Worm (Caenorhabditis elegans): ENCODE measurements around the gene C25H3.1.
A peak's percentile ranks its signal among the peaks of the same experiment; 100 is the strongest.

The C25H3.1 gene

DNA sequence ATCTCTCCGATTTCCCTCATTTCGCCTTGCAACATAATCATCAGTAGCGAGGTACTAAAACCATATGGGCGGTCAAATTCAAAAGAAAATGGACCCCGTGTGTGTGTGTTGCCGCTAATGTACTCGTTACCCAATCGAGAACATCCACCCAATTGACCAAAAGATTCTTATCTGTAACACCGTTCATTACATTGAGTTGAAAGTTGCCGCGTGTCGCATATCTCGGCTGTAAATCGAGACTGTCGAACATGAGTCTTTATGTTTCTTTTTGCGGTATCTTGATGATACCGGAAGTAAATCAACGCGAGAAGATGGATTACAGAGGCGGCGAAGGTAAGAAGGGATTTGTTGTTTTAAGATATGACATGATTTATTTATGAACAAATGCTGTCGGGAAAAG, 36.9 kb downstream of the C25H3.1 start:
- TF ChIP-seq ces-1 (GFP tag; optimal IDR thresholded peaks at IDR 0.05) (no peak), blmp-1 (tag; optimal IDR thresholded peaks at IDR 0.05) (peak; percentile 30), nhr-85 (tag) (peak; percentile 45), mep-1 (tag; optimal IDR thresholded peaks at IDR 0.05) (no peak)

DNA sequence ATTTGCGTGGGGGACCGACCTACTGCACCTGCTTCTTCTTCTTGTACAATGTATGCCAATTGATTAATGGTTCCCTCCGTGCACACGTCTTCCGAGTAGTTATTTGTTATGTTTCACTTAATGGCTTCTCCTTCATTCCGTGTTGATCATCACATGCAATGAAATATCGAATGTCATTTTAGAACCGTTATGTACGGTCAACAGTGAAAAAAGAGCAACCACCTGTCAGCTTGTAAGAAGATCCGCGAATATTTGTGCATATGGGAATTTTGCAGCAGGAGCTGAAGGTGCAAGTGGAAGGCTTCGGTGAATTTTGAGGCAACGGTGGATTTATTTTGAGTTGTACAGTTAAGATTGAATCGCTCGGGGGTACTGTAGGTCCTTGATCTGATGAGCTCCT, 37.7 kb downstream of the C25H3.1 start:
- TF ChIP-seq aly-2 (tag; optimal IDR thresholded peaks at IDR 0.05) (no peak), unc-86 (tag; optimal IDR thresholded peaks at IDR 0.05) (peak; percentile 23)

ce11 chrII:5738795-5739194, 39.9 kb downstream of the C25H3.1 start, which contains the start of gene hlh-14:
hlh-14 (minus strand) TSS chrII:5738895.
- TF ChIP-seq efl-1 (optimal IDR thresholded peaks at IDR 0.05) (no peak), efl-1 (GFP tag; optimal IDR thresholded peaks at IDR 0.05 in 1 of 2) (peak in 1 of 2 experiments; percentile 17), nhr-76 (tag; optimal IDR thresholded peaks at IDR 0.05) (no peak), grh-1 (GFP tag; IDR thresholded peaks at IDR 0.05) (no peak), snu-23 (GFP tag; optimal IDR thresholded peaks at IDR 0.05) (no peak), lin-39 (tag; optimal IDR thresholded peaks at IDR 0.05) (no peak), dsc-1 (tag; optimal IDR thresholded peaks at IDR 0.05) (no peak), rnt-1 (tag; optimal IDR thresholded peaks at IDR 0.05) (no peak), ces-1 (GFP tag; optimal IDR thresholded peaks at IDR 0.05) (no peak)

- TF ChIP-seq xbp-1 (tag; optimal IDR thresholded peaks at IDR 0.05) (no peak), hlh-17 (GFP tag; optimal IDR thresholded peaks at IDR 0.05; ENCODE audit: borderline replicate concordance) (no peak), ces-1 (GFP tag; optimal IDR thresholded peaks at IDR 0.05) (no peak), isw-1 (GFP tag; IDR thresholded peaks at IDR 0.05) (no peak), efl-1 (optimal IDR thresholded peaks at IDR 0.05) (no peak), efl-1 (GFP tag; optimal IDR thresholded peaks at IDR 0.05 in 1 of 2) (no peak), unc-62 (GFP tag; optimal IDR thresholded peaks at IDR 0.05) (no peak), alr-1 (tag; optimal IDR thresholded peaks at IDR 0.05; ENCODE audit: borderline replicate concordance) (no peak), ama-1 (optimal IDR thresholded peaks at IDR 0.05) (no peak)
Measured at ce11 chrII:5742767-5743166, 43.9 kb downstream of the C25H3.1 start.

- TF ChIP-seq alr-1 (tag; optimal IDR thresholded peaks at IDR 0.05; ENCODE audit: borderline replicate concordance) (no peak), nhr-47 (tag; optimal IDR thresholded peaks at IDR 0.05) (no peak), unc-98 (GFP tag; IDR thresholded peaks at IDR 0.05) (no peak), pag-3 (tag; optimal IDR thresholded peaks at IDR 0.05; ENCODE audit: borderline replicate concordance, insufficient read depth) (no peak), ceh-63 (GFP tag; optimal IDR thresholded peaks at IDR 0.05) (no peak), lin-39 (tag; optimal IDR thresholded peaks at IDR 0.05) (no peak), elt-2 (tag; optimal IDR thresholded peaks at IDR 0.05) (peak; percentile 91)
Measured at ce11 chrII:5744342-5744741, 45.5 kb downstream of the C25H3.1 start.

DNA sequence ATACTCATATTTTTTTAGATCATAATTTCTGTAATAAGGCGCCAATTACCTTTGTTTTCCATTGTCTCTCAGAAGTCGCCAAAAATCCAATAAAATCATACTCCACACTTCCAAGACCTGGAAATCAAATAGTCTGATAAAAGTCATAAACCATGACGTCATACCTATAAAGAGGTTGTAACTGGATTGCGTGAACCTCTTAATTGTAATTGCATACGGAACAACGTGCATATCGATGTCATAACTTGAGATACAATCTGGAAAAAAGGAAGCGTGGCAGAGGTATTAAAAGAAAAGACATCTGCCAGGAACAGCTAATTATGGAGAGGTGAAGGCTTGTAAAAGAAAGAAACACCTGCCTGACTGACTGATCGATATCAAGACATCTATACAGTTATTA, 46.2 kb downstream of the C25H3.1 start, which contains the start of gene F10C1.9:
Gene F10C1.9 (minus strand): TSS at position 197 of the 400 bp plus-strand sequence.
- TF ChIP-seq elt-2 (tag; optimal IDR thresholded peaks at IDR 0.05) (peak; percentile 0), mef-2 (tag; optimal IDR thresholded peaks at IDR 0.05) (no peak), fos-1 (tag; optimal IDR thresholded peaks at IDR 0.05) (no peak)

DNA sequence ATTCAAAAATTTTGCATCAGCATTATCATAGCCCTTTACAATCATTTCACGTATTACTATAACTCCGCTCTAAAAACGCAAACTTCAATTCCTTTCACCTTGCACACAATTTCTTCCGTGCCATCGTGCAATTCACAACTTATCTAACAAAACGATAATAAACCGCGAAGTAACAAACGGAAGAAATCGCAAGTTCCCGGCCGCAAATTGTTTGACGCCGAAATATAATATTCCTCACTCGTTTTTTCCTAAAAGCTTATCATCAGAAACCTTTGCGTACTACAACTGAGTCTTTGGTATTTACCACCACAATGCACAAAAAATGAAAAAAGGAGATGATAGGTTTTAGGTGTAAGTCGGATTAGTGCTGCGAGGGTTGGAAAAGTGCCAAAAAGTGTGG, 48.4 kb downstream of the C25H3.1 start:
- TF ChIP-seq lsy-2 (tag; optimal IDR thresholded peaks at IDR 0.05) (no peak), C16A3.4 (tag; optimal IDR thresholded peaks at IDR 0.05) (no peak), elt-3 (tag; optimal IDR thresholded peaks at IDR 0.05) (no peak), jun-1 (tag; optimal IDR thresholded peaks at IDR 0.05) (peak; percentile 0), vab-15 (tag; optimal IDR thresholded peaks at IDR 0.05) (no peak), nhr-47 (tag; optimal IDR thresholded peaks at IDR 0.05) (no peak), skn-1 (tag; optimal IDR thresholded peaks at IDR 0.05) (no peak), lin-35 (GFP tag; optimal IDR thresholded peaks at IDR 0.05) (peak in 1 of 2 experiments; percentile 24), nhr-11 (tag; optimal IDR thresholded peaks at IDR 0.05) (no peak), tlp-1 (tag; optimal IDR thresholded peaks at IDR 0.05) (no peak), zip-4 (GFP tag; optimal IDR thresholded peaks at IDR 0.05) (no peak), nhr-77 (tag; optimal IDR thresholded peaks at IDR 0.05) (no peak), sptf-1 (tag; optimal IDR thresholded peaks at IDR 0.05) (no peak), elt-2 (tag; optimal IDR thresholded peaks at IDR 0.05) (peak; percentile 96), dsc-1 (tag; optimal IDR thresholded peaks at IDR 0.05) (no peak), Y116A8C.19 (tag; optimal IDR thresholded peaks at IDR 0.05; ENCODE audit: borderline replicate concordance) (no peak), fkh-10 (GFP tag; optimal IDR thresholded peaks at IDR 0.05) (no peak), nhr-71 (tag; optimal IDR thresholded peaks at IDR 0.05) (no peak)
